Fruit fly (Drosophila melanogaster) whole organism, embryonic: ENCODE data around the gene Gas8.

Source experiments
- Awh ChIP-seq: fragments of 200-800 bp; sonication (Bioruptor generic); IDR thresholded peaks from 2 replicates; pipeline ENCODE4, ENCODE4 v1.3.6; 2022; ENCODE audit warnings: missing biosample characterization, missing genetic modification characterization
- BEAF-32 ChIP-seq: fragments of 200-800 bp; sonication (Bioruptor generic); optimal IDR thresholded peaks from 3 replicates; lab custom pipeline; 2017; ENCODE audit warnings: missing biosample characterization, missing genetic modification characterization, mild to moderate bottlenecking, moderate library complexity, missing genetic modification reagents
- CG11085 ChIP-seq: fragments of 200-800 bp; sonication (Bioruptor generic); IDR thresholded peaks from 2 replicates; pipeline ENCODE4 v1.3.6; 2022; ENCODE audit warnings: missing biosample characterization, missing genetic modification characterization
- CG14710 ChIP-seq: fragments of 200-800 bp; sonication (Bioruptor generic); optimal IDR thresholded peaks from 3 replicates; lab custom pipeline; 2019; ENCODE audit warnings: missing biosample characterization, mild to moderate bottlenecking, missing genetic modification characterization, moderate library complexity
- CG15073 ChIP-seq: fragments of 200-800 bp; sonication (Bioruptor generic); optimal IDR thresholded peaks from 2 replicates; lab custom pipeline; 2016; ENCODE audit warnings: missing biosample characterization, missing genetic modification characterization
- CG1603 ChIP-seq: fragments of 200-800 bp; sonication (Bioruptor generic); optimal IDR thresholded peaks from 2 replicates; lab custom pipeline; 2019; ENCODE audit warnings: missing biosample characterization, mild to moderate bottlenecking, missing genetic modification characterization, moderate library complexity
- CG16813 ChIP-seq: fragments of 200-800 bp; sonication (Bioruptor generic); IDR thresholded peaks from 3 replicates; pipeline ENCODE4 v1.3.6; 2022; ENCODE audit warnings: missing biosample characterization, missing genetic modification characterization; ENCODE audit not compliant: partially characterized antibody
- CG16815 ChIP-seq: fragments of 200-800 bp; sonication (Bioruptor generic); optimal IDR thresholded peaks from 3 replicates; lab custom pipeline; 2017; ENCODE audit warnings: missing biosample characterization, mild to moderate bottlenecking, missing genetic modification characterization
- CG17568 ChIP-seq: fragments of 200-800 bp; sonication (Bioruptor generic); optimal IDR thresholded peaks from 2 replicates; lab custom pipeline; 2018; ENCODE audit warnings: missing biosample characterization, mild to moderate bottlenecking, missing genetic modification characterization, moderate library complexity
- CG1832 ChIP-seq: fragments of 200-800 bp; sonication (Bioruptor generic); optimal IDR thresholded peaks from 2 replicates; lab custom pipeline; 2017; ENCODE audit warnings: missing biosample characterization, mild to moderate bottlenecking, missing genetic modification characterization, inconsistent platforms
- CG18476 ChIP-seq: fragments of 200-800 bp; sonication (Bioruptor generic); optimal IDR thresholded peaks from 2 replicates; lab custom pipeline; 2016; ENCODE audit warnings: missing biosample characterization, mild to moderate bottlenecking, missing genetic modification characterization
- CG18764 ChIP-seq: fragments of 200-800 bp; sonication (Bioruptor generic); optimal IDR thresholded peaks from 3 replicates; lab custom pipeline; 2016; ENCODE audit warnings: missing biosample characterization, missing genetic modification characterization
- CG30020 ChIP-seq: fragments of 200-800 bp; optimal IDR thresholded peaks from 2 replicates; lab custom pipeline; 2019; ENCODE audit warnings: missing biosample characterization, mild to moderate bottlenecking, missing genetic modification characterization, moderate library complexity
- CG4424 ChIP-seq: fragments of 200-800 bp; sonication (Bioruptor generic); optimal IDR thresholded peaks from 3 replicates; lab custom pipeline; 2016; ENCODE audit warnings: missing biosample characterization, missing genetic modification characterization
- CG5245 ChIP-seq: fragments of 200-800 bp; sonication (Bioruptor generic); optimal IDR thresholded peaks from 3 replicates; lab custom pipeline; 2016; ENCODE audit warnings: missing biosample characterization, missing genetic modification characterization
- CG6254 ChIP-seq: fragments of 200-800 bp; sonication (Bioruptor generic); optimal IDR thresholded peaks from 3 replicates; lab custom pipeline; 2017; ENCODE audit warnings: mild to moderate bottlenecking, missing biosample characterization, missing genetic modification reagents, missing genetic modification characterization
- CG7271 ChIP-seq: fragments of 200-800 bp; sonication (Bioruptor generic); optimal IDR thresholded peaks from 2 replicates; lab custom pipeline; 2018; ENCODE audit warnings: missing biosample characterization, mild to moderate bottlenecking, missing genetic modification characterization, moderate library complexity
- CG8478 ChIP-seq: fragments of >200 bp; optimal IDR thresholded peaks from 2 replicates; lab custom pipeline; 2018
- Dek ChIP-seq: fragments of 200-800 bp; sonication (Bioruptor generic); optimal IDR thresholded peaks from 3 replicates; lab custom pipeline; 2019; ENCODE audit warnings: missing biosample characterization, mild to moderate bottlenecking, missing genetic modification characterization, moderate library complexity
- Dref ChIP-seq: fragments of 200-800 bp; sonication (Bioruptor generic); IDR thresholded peaks from 2 replicates; pipeline ENCODE4 v1.3.6; 2022; ENCODE audit warnings: missing biosample characterization, missing genetic modification characterization
- Ets97D ChIP-seq: fragments of 200-800 bp; sonication (Bioruptor generic); optimal IDR thresholded peaks from 3 replicates; lab custom pipeline; 2016; ENCODE audit warnings: missing biosample characterization, missing genetic modification characterization
- Kr ChIP-seq: fragments of 200-800 bp; sonication (Bioruptor generic); optimal IDR thresholded peaks from 2 replicates; lab custom pipeline; 2017; ENCODE audit warnings: missing biosample characterization, mild to moderate bottlenecking, missing genetic modification characterization
- Mrtf ChIP-seq: fragments of 200-800 bp; sonication (Bioruptor generic); IDR thresholded peaks from 3 replicates; pipeline ENCODE4 v1.3.6; 2022; ENCODE audit warnings: missing biosample characterization, missing genetic modification characterization
- Oaz ChIP-seq: fragments of 200-800 bp; sonication (Bioruptor generic); IDR thresholded peaks from 2 replicates; pipeline ENCODE4 v1.3.6; 2022; ENCODE audit warnings: missing biosample characterization, missing genetic modification characterization
- Oli ChIP-seq: fragments of 200-800 bp; sonication (Bioruptor generic); optimal IDR thresholded peaks from 2 replicates; lab custom pipeline; 2018; ENCODE audit warnings: missing biosample characterization, mild to moderate bottlenecking, missing genetic modification characterization, moderate library complexity
- Ravus ChIP-seq: fragments of 200-800 bp; sonication (Bioruptor generic); IDR thresholded peaks from 2 replicates; pipeline ENCODE4 v1.3.6; 2022; ENCODE audit warnings: missing biosample characterization, missing genetic modification characterization
- Sin3A ChIP-seq: fragments of >200 bp; optimal IDR thresholded peaks from 2 replicates; lab custom pipeline; 2018
- ac ChIP-seq: fragments of 200-800 bp; sonication (Bioruptor generic); optimal IDR thresholded peaks from 3 replicates; lab custom pipeline; 2017; ENCODE audit warnings: missing biosample characterization, mild to moderate bottlenecking, missing genetic modification characterization
- ara ChIP-seq: fragments of 200-800 bp; sonication (Bioruptor generic); IDR thresholded peaks from 2 replicates; pipeline ENCODE4 v1.3.6; 2022; ENCODE audit warnings: missing biosample characterization, missing genetic modification characterization
- ato ChIP-seq: fragments of 200-800 bp; sonication (Bioruptor generic); IDR thresholded peaks from 2 replicates; pipeline ENCODE4 v1.3.6; 2022; ENCODE audit warnings: missing biosample characterization, missing genetic modification characterization; ENCODE audit not compliant: partially characterized antibody
- cad ChIP-seq: fragments of >200 bp; optimal IDR thresholded peaks from 2 replicates; lab custom pipeline; 2017; ENCODE audit warnings: missing biosample characterization, missing genetic modification characterization
- crol ChIP-seq: fragments of 200-800 bp; sonication (Bioruptor generic); IDR thresholded peaks from 2 replicates; pipeline ENCODE4 v1.3.6; 2022; ENCODE audit warnings: missing biosample characterization, missing genetic modification characterization
- en ChIP-seq: fragments of 200-800 bp; sonication (Bioruptor generic); optimal IDR thresholded peaks from 2 replicates; lab custom pipeline; 2016; ENCODE audit warnings: missing biosample characterization, missing genetic modification characterization
- esg ChIP-seq: fragments of 200-800 bp; sonication (Bioruptor generic); conservative IDR thresholded peaks from 2 replicates; pipeline ENCODE4 v1.3.6; 2022; ENCODE audit warnings: missing biosample characterization, missing genetic modification characterization
- eve ChIP-seq, 2 experiments: fragments of >200 bp; optimal IDR thresholded peaks; 2 replicates each; lab custom pipeline; 2017; ENCODE audit warnings: missing biosample characterization in 2 of 2, missing genetic modification characterization in 2 of 2
- fd64A ChIP-seq: fragments of 200-800 bp; sonication (Bioruptor generic); optimal IDR thresholded peaks from 3 replicates; lab custom pipeline; 2018; ENCODE audit warnings: missing biosample characterization, mild to moderate bottlenecking, missing genetic modification characterization
- gsb ChIP-seq: fragments of 200-800 bp; sonication (Bioruptor generic); IDR thresholded peaks from 2 replicates; pipeline ENCODE4 v1.3.6; 2022; ENCODE audit warnings: missing biosample characterization, missing genetic modification characterization
- gsb-n ChIP-seq: fragments of 200-800 bp; sonication (Bioruptor generic); optimal IDR thresholded peaks from 3 replicates; lab custom pipeline; 2018; ENCODE audit warnings: missing biosample characterization, mild to moderate bottlenecking, missing genetic modification characterization
- jigr1 ChIP-seq: fragments of 200-800 bp; sonication (Bioruptor generic); IDR thresholded peaks from 3 replicates; pipeline ENCODE4 v1.3.6; 2022; ENCODE audit warnings: missing biosample characterization, missing genetic modification characterization
- klu ChIP-seq: fragments of 200-800 bp; sonication (Bioruptor generic); IDR thresholded peaks from 2 replicates; pipeline ENCODE4 v1.3.6; 2022; ENCODE audit warnings: missing biosample characterization, missing genetic modification characterization
- lilli ChIP-seq: fragments of 200-800 bp; sonication (Bioruptor generic); optimal IDR thresholded peaks from 3 replicates; lab custom pipeline; 2016; ENCODE audit warnings: missing biosample characterization, missing genetic modification characterization
- lov ChIP-seq, 2 experiments: fragments of 200-800 bp in 1 of 2; fragments of >200 bp in 1 of 2; sonication (Bioruptor generic) in 1 of 2; IDR thresholded peaks in 1 of 2; optimal IDR thresholded peaks in 1 of 2; 2 replicates in 1 of 2; 3 replicates in 1 of 2; pipeline versions ENCODE4 v1.3.6 to Lab custom; 2017 to 2022; ENCODE audit warnings: missing biosample characterization in 1 of 2, missing genetic modification characterization in 1 of 2
- nom ChIP-seq: fragments of 200-800 bp; sonication (Bioruptor generic); optimal IDR thresholded peaks from 2 replicates; lab custom pipeline; 2017; ENCODE audit warnings: missing biosample characterization, missing genetic modification characterization, mild to moderate bottlenecking, moderate library complexity, missing genetic modification reagents
- pan ChIP-seq, 4 experiments: fragments of >200 bp in 3 of 4; fragments of 200-800 bp in 1 of 4; sonication (Bioruptor generic) in 1 of 4; optimal IDR thresholded peaks in 3 of 4; IDR thresholded peaks in 1 of 4; 2 replicates each; pipeline versions ENCODE4 v1.3.6 to Lab custom; 2017 to 2022; ENCODE audit warnings: missing biosample characterization in 2 of 4, missing genetic modification characterization in 2 of 4, mixed read lengths in 1 of 4
- psq ChIP-seq: fragments of 200-800 bp; sonication (Bioruptor generic); optimal IDR thresholded peaks from 2 replicates; lab custom pipeline; 2017; ENCODE audit warnings: missing biosample characterization, missing genetic modification characterization
- sens-2 ChIP-seq: fragments of 200-800 bp; sonication (Bioruptor generic); IDR thresholded peaks from 2 replicates; pipeline ENCODE4 v1.3.6; 2022; ENCODE audit warnings: missing biosample characterization, missing genetic modification characterization
- sr ChIP-seq: fragments of 200-800 bp; sonication (Bioruptor generic); IDR thresholded peaks from 3 replicates; pipeline ENCODE4 v1.3.6; 2022; ENCODE audit warnings: missing biosample characterization, missing genetic modification characterization
- wek ChIP-seq: fragments of 200-800 bp; sonication (Bioruptor generic); optimal IDR thresholded peaks from 3 replicates; lab custom pipeline; 2018; ENCODE audit warnings: missing biosample characterization, mild to moderate bottlenecking, missing genetic modification characterization, moderate library complexity

The Gas8 gene

DNA sequence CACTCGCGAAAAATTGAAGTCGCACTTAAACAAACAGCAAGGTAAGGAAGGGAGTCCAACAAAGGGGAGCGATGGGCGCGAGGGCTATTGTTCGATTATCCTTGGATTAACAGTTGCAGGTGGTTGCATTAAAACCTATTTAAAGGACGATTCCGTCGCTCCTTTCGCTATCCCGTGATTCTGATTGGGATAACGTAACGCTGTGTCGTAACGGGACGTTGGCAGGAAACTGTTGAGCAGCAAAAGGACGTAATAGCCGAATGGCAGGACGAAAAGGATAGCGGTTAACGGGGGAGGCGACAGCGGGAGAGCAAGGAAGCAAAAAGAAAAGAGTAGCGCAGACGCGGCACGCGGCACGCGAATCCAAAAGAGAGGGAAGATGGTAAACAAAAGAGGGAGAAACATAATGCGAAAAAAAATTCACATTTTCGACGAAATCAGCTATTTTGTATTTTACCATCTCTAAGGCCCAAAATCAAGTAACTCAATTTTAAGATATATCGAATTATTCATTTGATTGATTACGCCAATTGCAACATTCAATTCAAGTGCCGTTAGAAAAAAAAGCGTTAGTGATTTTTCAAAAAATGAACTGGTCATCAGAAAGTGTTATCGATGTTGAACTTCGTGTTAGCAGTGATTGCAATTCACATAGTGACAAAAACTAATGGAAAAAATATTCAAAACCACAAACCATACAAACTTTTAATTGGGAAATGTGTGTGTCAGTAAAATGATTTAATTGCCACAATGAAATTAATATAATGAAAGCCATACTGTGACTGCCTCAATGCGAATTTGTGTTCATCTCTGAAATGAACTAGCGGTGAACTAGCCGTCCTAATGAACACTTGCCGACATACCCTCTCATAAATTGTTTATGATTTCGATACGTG lies 22.3 kb downstream of the Gas8 start, which contains the start of the genes CG10804 and CG10802 (continued):
- TF ChIP-seq nom (GFP tag; lab: Kevin White, UChicago) (no peak), Dref (peak; percentile 62), ac (GFP tag; lab: Kevin White, UChicago) (no peak), CG1832 (GFP tag; lab: Kevin White, UChicago) (peak; percentile 29), CG11085 (peak; percentile 83), Oaz (peak; percentile 68), CG5245 (peak; percentile 34), CG17568 (GFP tag; lab: Kevin White, UChicago) (no peak), sens-2 (GFP tag; lab: Robert Waterston, UW) (peak; percentile 51; the same call in 1 of the 2 replicates), jigr1 (peak; percentile 57; the same call in 1 of the 3 replicates), wek (GFP tag; lab: Kevin White, UChicago) (no peak), lov (optimal IDR thresholded peaks at IDR 0.05; lab: Kevin White, UChicago) (no peak), lov (GFP tag; IDR thresholded peaks at IDR 0.05; lab: Robert Waterston, UW) (peak; percentile 64; the same call in 1 of the 3 replicates), cad (no peak), CG30020 (tag; lab: Kevin White, UChicago) (peak; percentile 52), CG18764 (peak; percentile 70), en (GFP tag; lab: Kevin White, UChicago) (peak; percentile 34), Mrtf (peak; percentile 70), CG8478 (lab: Kevin White, UChicago) (no peak), CG1603 (tag; lab: Kevin White, UChicago) (peak; percentile 77), ara (GFP tag; lab: Robert Waterston, UW) (peak; percentile 85), CG4424 (GFP tag; lab: Kevin White, UChicago) (peak; percentile 72), CG14710 (tag; lab: Kevin White, UChicago) (peak; percentile 73), esg (GFP tag; lab: Robert Waterston, UW) (peak; percentile 83), CG15073 (GFP tag; lab: Kevin White, UChicago) (peak; percentile 33), Awh (GFP tag; lab: Robert Waterston, UW) (no peak; the same call in 1 of the 2 replicates), gsb (GFP tag; lab: Robert Waterston, UW) (peak; percentile 57; the same call in 1 of the 2 replicates), klu (GFP tag; lab: Robert Waterston, UW) (peak; percentile 82), Ravus (GFP tag; lab: Robert Waterston, UW) (no peak), Oli (peak; percentile 52), CG16815 (GFP tag; lab: Kevin White, UChicago) (peak; percentile 52), pan (optimal IDR thresholded peaks at IDR 0.05; lab: Kevin White, UChicago) (no peak), pan (GFP tag; optimal IDR thresholded peaks at IDR 0.05 in 1 of 2, IDR thresholded peaks at IDR 0.05 in 1 of 2) (peak in 1 of 2 experiments; percentile 90), psq (peak; percentile 26), CG16813 (GFP tag; lab: Robert Waterston, UW) (peak; percentile 77), BEAF-32 (GFP tag; lab: Kevin White, UChicago) (peak; percentile 85), Dek (tag; lab: Kevin White, UChicago) (peak; percentile 58), CG6254 (GFP tag; lab: Kevin White, UChicago) (no peak), Sin3A (lab: Kevin White, UChicago) (peak; percentile 34), eve (GFP tag; optimal IDR thresholded peaks at IDR 0.05; lab: Kevin White, UChicago) (no peak), ato (GFP tag; lab: Robert Waterston, UW) (no peak), Ets97D (GFP tag; lab: Kevin White, UChicago) (peak; percentile 69), gsb-n (tag; lab: Kevin White, UChicago) (no peak), sr (GFP tag; lab: Robert Waterston, UW) (peak; percentile 29; the same call in 1 of the 3 replicates), Kr (GFP tag; lab: Kevin White, UChicago) (no peak), fd64A (no peak), lilli (GFP tag; lab: Kevin White, UChicago) (peak; percentile 90), crol (0 out of 2 replicates have a peak, but pooled peaks have one; percentile 18), CG7271 (tag; lab: Kevin White, UChicago) (no peak), CG18476 (GFP tag; lab: Kevin White, UChicago) (peak; percentile 49)
